Fruit fly (Drosophila melanogaster) whole organism, embryonic: Measurements from ENCODE around the gene Slimp.

Source experiments
- B-H2 ChIP-seq: fragments of 200-800 bp; sonication (Bioruptor generic); optimal IDR thresholded peaks from 2 replicates; lab custom pipeline; 2018; ENCODE audit warnings: missing biosample characterization, mild to moderate bottlenecking, missing genetic modification characterization
- BEAF-32 ChIP-seq: fragments of 200-800 bp; sonication (Bioruptor generic); optimal IDR thresholded peaks from 3 replicates; lab custom pipeline; 2017; ENCODE audit warnings: missing biosample characterization, missing genetic modification characterization, mild to moderate bottlenecking, moderate library complexity, missing genetic modification reagents
- CG10267 ChIP-seq: fragments of 200-800 bp; sonication (Bioruptor generic); optimal IDR thresholded peaks from 2 replicates; lab custom pipeline; 2018; ENCODE audit warnings: missing biosample characterization, mild to moderate bottlenecking, missing genetic modification characterization, moderate library complexity
- CG10321 ChIP-seq: fragments of 200-800 bp; sonication (Bioruptor generic); IDR thresholded peaks from 2 replicates; pipeline ENCODE4 v1.3.6; 2022; ENCODE audit warnings: missing biosample characterization, missing genetic modification characterization
- CG12104 ChIP-seq: fragments of 200-800 bp; sonication (Bioruptor generic); optimal IDR thresholded peaks from 3 replicates; lab custom pipeline; 2016; ENCODE audit warnings: missing biosample characterization, missing genetic modification characterization
- CG1529 ChIP-seq: fragments of 200-800 bp; sonication (Bioruptor generic); optimal IDR thresholded peaks from 3 replicates; lab custom pipeline; 2018; ENCODE audit warnings: missing biosample characterization, missing genetic modification characterization
- CG16779 ChIP-seq: fragments of 200-800 bp; sonication (Bioruptor generic); IDR thresholded peaks from 2 replicates; pipeline ENCODE4 v1.3.6; 2022; ENCODE audit warnings: missing biosample characterization, missing genetic modification characterization
- CG17328 ChIP-seq: fragments of 200-800 bp; sonication (Bioruptor generic); IDR thresholded peaks from 2 replicates; pipeline ENCODE4 v1.3.6; 2022; ENCODE audit warnings: missing biosample characterization, missing genetic modification characterization
- CG17568 ChIP-seq: fragments of 200-800 bp; sonication (Bioruptor generic); optimal IDR thresholded peaks from 2 replicates; lab custom pipeline; 2018; ENCODE audit warnings: missing biosample characterization, mild to moderate bottlenecking, missing genetic modification characterization, moderate library complexity
- CG2120 ChIP-seq: fragments of 200-800 bp; sonication (Bioruptor generic); optimal IDR thresholded peaks from 3 replicates; lab custom pipeline; 2016; ENCODE audit warnings: missing biosample characterization, missing genetic modification characterization
- CG2889 ChIP-seq: fragments of 200-800 bp; sonication (Bioruptor generic); IDR thresholded peaks from 3 replicates; pipeline ENCODE4 v1.3.6; 2022; ENCODE audit warnings: missing biosample characterization, missing genetic modification characterization
- CG30431 ChIP-seq: fragments of 200-800 bp; sonication (Bioruptor generic); optimal IDR thresholded peaks from 2 replicates; lab custom pipeline; 2017; ENCODE audit warnings: missing biosample characterization, missing genetic modification characterization
- CG3838 ChIP-seq: fragments of 200-800 bp; sonication (Bioruptor generic); optimal IDR thresholded peaks from 3 replicates; lab custom pipeline; 2016; ENCODE audit warnings: missing biosample characterization, missing genetic modification characterization
- CG3847 ChIP-seq: fragments of 200-800 bp; sonication (Bioruptor generic); IDR thresholded peaks from 2 replicates; pipeline ENCODE4 v1.3.6; 2022; ENCODE audit warnings: missing biosample characterization, missing genetic modification characterization
- CG4617 ChIP-seq: fragments of 200-800 bp; sonication (Bioruptor generic); optimal IDR thresholded peaks from 3 replicates; lab custom pipeline; 2016; ENCODE audit warnings: missing biosample characterization, missing genetic modification characterization, borderline replicate concordance
- CG6765 ChIP-seq: fragments of 200-800 bp; sonication (Bioruptor generic); optimal IDR thresholded peaks from 3 replicates; lab custom pipeline; 2017; ENCODE audit warnings: missing biosample characterization, mild to moderate bottlenecking, missing genetic modification characterization
- CG7745 ChIP-seq: fragments of 200-800 bp; sonication (Bioruptor generic); optimal IDR thresholded peaks from 2 replicates; lab custom pipeline; 2018; ENCODE audit warnings: missing biosample characterization, mild to moderate bottlenecking, missing genetic modification characterization, moderate library complexity
- CG8089 ChIP-seq: fragments of 200-800 bp; sonication (Bioruptor generic); optimal IDR thresholded peaks from 3 replicates; lab custom pipeline; 2016; ENCODE audit warnings: missing biosample characterization, missing genetic modification characterization
- CG8388 ChIP-seq: fragments of 200-800 bp; sonication (Bioruptor generic); optimal IDR thresholded peaks from 2 replicates; lab custom pipeline; 2019; ENCODE audit warnings: missing biosample characterization, mild to moderate bottlenecking, missing genetic modification characterization, moderate library complexity
- Deaf1 ChIP-seq: fragments of 200-800 bp; optimal IDR thresholded peaks from 3 replicates; lab custom pipeline; 2019; ENCODE audit warnings: missing biosample characterization, mild to moderate bottlenecking, missing genetic modification characterization, moderate library complexity
- E2f2 ChIP-seq: fragments of 200-800 bp; sonication (Bioruptor generic); IDR thresholded peaks from 2 replicates; pipeline ENCODE4 v1.3.6; 2022; ENCODE audit warnings: missing biosample characterization, missing genetic modification characterization
- Elba2 ChIP-seq: fragments of 200-800 bp; sonication (Bioruptor generic); optimal IDR thresholded peaks from 3 replicates; lab custom pipeline; 2016; ENCODE audit warnings: missing biosample characterization, missing genetic modification characterization
- H2.0 ChIP-seq: fragments of 200-800 bp; sonication (Bioruptor generic); IDR thresholded peaks from 2 replicates; pipeline ENCODE4 v1.3.6; 2022; ENCODE audit warnings: missing biosample characterization, missing genetic modification characterization
- HLH4C ChIP-seq: fragments of 200-800 bp; sonication (Bioruptor generic); IDR thresholded peaks from 3 replicates; pipeline ENCODE4 v1.3.6; 2022; ENCODE audit warnings: missing biosample characterization, missing genetic modification characterization; ENCODE audit not compliant: partially characterized antibody
- Hr39 ChIP-seq: fragments of >200 bp; optimal IDR thresholded peaks from 2 replicates; lab custom pipeline; 2017
- Hr51 ChIP-seq, 2 experiments: fragments of 200-800 bp; sonication (Bioruptor generic); optimal IDR thresholded peaks; 2 replicates in 1 of 2; 3 replicates in 1 of 2; lab custom pipeline; 2016 to 2018; ENCODE audit warnings: missing biosample characterization in 2 of 2, missing genetic modification characterization in 2 of 2, mild to moderate bottlenecking in 1 of 2, moderate library complexity in 1 of 2
- Hsf ChIP-seq: fragments of 200-800 bp; sonication (Bioruptor generic); optimal IDR thresholded peaks from 3 replicates; lab custom pipeline; 2016; ENCODE audit warnings: missing biosample characterization, missing genetic modification characterization
- Kr ChIP-seq: fragments of 200-800 bp; sonication (Bioruptor generic); optimal IDR thresholded peaks from 2 replicates; lab custom pipeline; 2017; ENCODE audit warnings: missing biosample characterization, mild to moderate bottlenecking, missing genetic modification characterization
- Max ChIP-seq: fragments of 200-800 bp; sonication (Bioruptor generic); optimal IDR thresholded peaks from 2 replicates; lab custom pipeline; 2016; ENCODE audit warnings: missing biosample characterization, mild to moderate bottlenecking, missing genetic modification characterization
- Myb ChIP-seq: fragments of 200-800 bp; sonication (Bioruptor generic); optimal IDR thresholded peaks from 2 replicates; lab custom pipeline; 2016; ENCODE audit warnings: missing biosample characterization, missing genetic modification characterization
- Rx ChIP-seq: fragments of 200-800 bp; sonication (Bioruptor generic); IDR thresholded peaks from 2 replicates; pipeline ENCODE4 v1.3.6; 2022; ENCODE audit warnings: missing biosample characterization, missing genetic modification characterization
- Spps ChIP-seq: fragments of 200-800 bp; sonication (Bioruptor generic); optimal IDR thresholded peaks from 2 replicates; lab custom pipeline; 2018; ENCODE audit warnings: missing biosample characterization, mild to moderate bottlenecking, missing genetic modification characterization
- Ssrp ChIP-seq: fragments of 200-800 bp; sonication (Bioruptor generic); optimal IDR thresholded peaks from 2 replicates; lab custom pipeline; 2018; ENCODE audit warnings: missing biosample characterization, mild to moderate bottlenecking, missing genetic modification characterization, moderate library complexity
- Taf1 ChIP-seq: fragments of 200-800 bp; sonication (Bioruptor generic); IDR thresholded peaks from 2 replicates; pipeline ENCODE4 v1.3.6; 2022; ENCODE audit warnings: missing biosample characterization, missing genetic modification characterization
- Trl ChIP-seq, 3 experiments: fragments of >200 bp in 2 of 3; fragments of 200-800 bp in 1 of 3; sonication (Bioruptor generic) in 1 of 3; optimal IDR thresholded peaks; 2 replicates in 1 of 3; 3 replicates in 2 of 3; lab custom pipeline; 2016 to 2017; ENCODE audit warnings: missing biosample characterization in 1 of 3, missing genetic modification characterization in 1 of 3
- al ChIP-seq: fragments of 200-800 bp; sonication (Bioruptor generic); IDR thresholded peaks from 2 replicates; pipeline ENCODE4 v1.3.6; 2022; ENCODE audit warnings: missing biosample characterization, missing genetic modification characterization
- aop ChIP-seq: fragments of 200-800 bp; sonication (Bioruptor generic); IDR thresholded peaks from 2 replicates; pipeline ENCODE4 v1.3.6; 2022; ENCODE audit warnings: missing biosample characterization, missing genetic modification characterization
- ara ChIP-seq: fragments of 200-800 bp; sonication (Bioruptor generic); IDR thresholded peaks from 2 replicates; pipeline ENCODE4 v1.3.6; 2022; ENCODE audit warnings: missing biosample characterization, missing genetic modification characterization
- cad ChIP-seq: fragments of >200 bp; optimal IDR thresholded peaks from 2 replicates; lab custom pipeline; 2017; ENCODE audit warnings: missing biosample characterization, missing genetic modification characterization
- cato ChIP-seq: fragments of 200-800 bp; sonication (Bioruptor generic); optimal IDR thresholded peaks from 2 replicates; lab custom pipeline; 2016; ENCODE audit warnings: missing biosample characterization, missing genetic modification characterization, borderline replicate concordance
- gce ChIP-seq: fragments of 200-800 bp; sonication (Bioruptor generic); IDR thresholded peaks from 3 replicates; pipeline ENCODE4 v1.3.6; 2022; ENCODE audit warnings: missing biosample characterization, missing genetic modification characterization
- grau ChIP-seq: fragments of 200-800 bp; optimal IDR thresholded peaks from 3 replicates; lab custom pipeline; 2019; ENCODE audit warnings: missing biosample characterization, mild to moderate bottlenecking, missing genetic modification characterization, moderate library complexity
- mirr ChIP-seq: fragments of 200-800 bp; sonication (Bioruptor generic); optimal IDR thresholded peaks from 3 replicates; lab custom pipeline; 2018; ENCODE audit warnings: missing biosample characterization, mild to moderate bottlenecking, missing genetic modification characterization
- mld ChIP-seq: fragments of 200-800 bp; sonication (Bioruptor generic); IDR thresholded peaks from 3 replicates; pipeline ENCODE4 v1.3.6; 2022; ENCODE audit warnings: missing biosample characterization, missing genetic modification characterization; ENCODE audit not compliant: partially characterized antibody
- pfk ChIP-seq: fragments of 200-800 bp; sonication (Bioruptor generic); optimal IDR thresholded peaks from 2 replicates; lab custom pipeline; 2018; ENCODE audit warnings: missing biosample characterization, mild to moderate bottlenecking, missing genetic modification characterization, moderate library complexity
- ro ChIP-seq: fragments of 200-800 bp; sonication (Bioruptor generic); IDR thresholded peaks from 2 replicates; pipeline ENCODE4 v1.3.6; 2022; ENCODE audit warnings: missing biosample characterization, missing genetic modification characterization
- salm ChIP-seq: fragments of 200-800 bp; sonication (Bioruptor generic); optimal IDR thresholded peaks from 2 replicates; lab custom pipeline; 2018; ENCODE audit warnings: missing biosample characterization, mild to moderate bottlenecking, missing genetic modification characterization
- slbo ChIP-seq: fragments of 200-800 bp; sonication (Bioruptor generic); IDR thresholded peaks from 2 replicates; pipeline ENCODE4 v1.3.6; 2022; ENCODE audit warnings: missing biosample characterization, missing genetic modification characterization
- sob ChIP-seq: fragments of 200-800 bp; sonication (Bioruptor generic); IDR thresholded peaks from 2 replicates; pipeline ENCODE4 v1.3.6; 2022; ENCODE audit warnings: missing biosample characterization, missing genetic modification characterization
- tup ChIP-seq: fragments of 200-800 bp; sonication (Bioruptor generic); optimal IDR thresholded peaks from 2 replicates; lab custom pipeline; 2016; ENCODE audit warnings: missing biosample characterization, mild to moderate bottlenecking, missing genetic modification characterization, moderate library complexity
- usp ChIP-seq: fragments of >200 bp; optimal IDR thresholded peaks from 2 replicates; lab custom pipeline; 2017; ENCODE audit warnings: missing biosample characterization, missing genetic modification characterization

Gene Slimp

dm6 chr3R:24188619-24189018 is 39.9 kb upstream of the Slimp start, which contains the start of gene CG5515 (continued):
- TF ChIP-seq CG6765 (GFP tag; lab: Kevin White, UChicago) (no peak), CG17328 (peak; percentile 85), ro (peak; percentile 36; the same call in 1 of the 2 replicates), aop (GFP tag; lab: Robert Waterston, UW) (peak; percentile 21; the same call in 1 of the 2 replicates), grau (tag; lab: Kevin White, UChicago) (peak; percentile 77), CG7745 (tag; lab: Kevin White, UChicago) (no peak), Spps (tag; lab: Kevin White, UChicago) (peak; percentile 20), salm (tag; lab: Kevin White, UChicago) (no peak), tup (GFP tag; lab: Kevin White, UChicago) (peak; percentile 31), Deaf1 (tag; lab: Kevin White, UChicago) (no peak), CG2120 (GFP tag; lab: Kevin White, UChicago) (peak; percentile 91), mld (GFP tag; lab: Robert Waterston, UW) (peak; percentile 56; the same call in 1 of the 3 replicates), H2.0 (GFP tag; lab: Robert Waterston, UW) (peak; percentile 80), al (GFP tag; lab: Robert Waterston, UW) (peak; percentile 72), BEAF-32 (GFP tag; lab: Kevin White, UChicago) (peak; percentile 32), Hr39 (lab: Kevin White, UChicago) (no peak), CG17568 (GFP tag; lab: Kevin White, UChicago) (no peak), CG2889 (GFP tag; lab: Robert Waterston, UW) (peak; percentile 82), CG1529 (GFP tag; lab: Kevin White, UChicago) (no peak), HLH4C (peak; percentile 83), cad (no peak), Hsf (GFP tag; lab: Kevin White, UChicago) (peak; percentile 90), CG8388 (GFP tag; lab: Kevin White, UChicago) (peak; percentile 41), gce (peak; percentile 38; the same call in 1 of the 3 replicates), CG4617 (GFP tag; lab: Kevin White, UChicago) (peak; percentile 85), Trl (optimal IDR thresholded peaks at IDR 0.05; lab: Kevin White, UChicago) (no peak), Trl (GFP tag; optimal IDR thresholded peaks at IDR 0.05; lab: Kevin White, UChicago) (peak; percentile 72), Kr (GFP tag; lab: Kevin White, UChicago) (no peak), cato (peak; percentile 61), Hr51 (GFP tag; optimal IDR thresholded peaks at IDR 0.05; lab: Kevin White, UChicago) (peak; percentile 80 to 81), Taf1 (GFP tag; lab: Robert Waterston, UW) (peak; percentile 64; the same call in 1 of the 2 replicates), mirr (peak; percentile 62), Myb (GFP tag; lab: Kevin White, UChicago) (peak; percentile 62), CG8089 (GFP tag; lab: Kevin White, UChicago) (peak; percentile 73), Rx (GFP tag; lab: Robert Waterston, UW) (peak; percentile 70), slbo (GFP tag; lab: Robert Waterston, UW) (peak; percentile 86), pfk (no peak), usp (no peak), Elba2 (GFP tag; lab: Kevin White, UChicago) (no peak), Max (GFP tag; lab: Kevin White, UChicago) (peak; percentile 71), CG12104 (GFP tag; lab: Kevin White, UChicago) (peak; percentile 56), sob (GFP tag; lab: Robert Waterston, UW) (peak; percentile 92), CG10267 (tag; lab: Kevin White, UChicago) (peak; percentile 59), CG3838 (GFP tag; lab: Kevin White, UChicago) (no peak), ara (peak; percentile 80), E2f2 (GFP tag; lab: Robert Waterston, UW) (peak; percentile 86), B-H2 (GFP tag; lab: Kevin White, UChicago) (peak; percentile 75), CG10321 (0 out of 2 replicates have a peak, but pooled peaks have one; percentile 7), CG16779 (no peak), Ssrp (tag; lab: Kevin White, UChicago) (peak; percentile 86), CG30431 (peak; percentile 36), CG3847 (peak; percentile 91)
